Worm (Caenorhabditis elegans) whole organism, late embryonic: ENCODE results near the gene Y105C5B.1418.

Experiments used
- F13H6.1 ChIP-seq: sonication (generic microtip); optimal IDR thresholded peaks from 2 replicates; lab custom pipeline; 2016; ENCODE audit warnings: missing genetic modification characterization, missing compliant biosample characterization
- T23F11.4 ChIP-seq: fragments of 200-800 bp; sonication (Bioruptor generic); optimal IDR thresholded peaks from 2 replicates; lab custom pipeline; 2018; ENCODE audit warnings: mild to moderate bottlenecking, missing genetic modification characterization, missing compliant biosample characterization
- Y22D7AL.16 ChIP-seq: sonication (generic microtip); optimal IDR thresholded peaks from 2 replicates; lab custom pipeline; 2016; ENCODE audit warnings: missing genetic modification characterization, missing compliant biosample characterization
- ahr-1 ChIP-seq: sonication (generic microtip); optimal IDR thresholded peaks from 2 replicates; lab custom pipeline; 2016; ENCODE audit warnings: missing genetic modification characterization, missing compliant biosample characterization
- ama-1 ChIP-seq: fragments of 150-350 bp; optimal IDR thresholded peaks from 2 replicates; lab custom pipeline; 2014
- ceh-19 ChIP-seq: fragments of 200-800 bp; sonication (Bioruptor generic); optimal IDR thresholded peaks from 2 replicates; lab custom pipeline; 2018; ENCODE audit warnings: mild to moderate bottlenecking, missing genetic modification characterization, missing compliant biosample characterization
- ceh-22 ChIP-seq: sonication (generic microtip); optimal IDR thresholded peaks from 2 replicates; lab custom pipeline; 2017; ENCODE audit warnings: missing biosample characterization, missing genetic modification characterization
- ceh-31 ChIP-seq: sonication (generic microtip); optimal IDR thresholded peaks from 2 replicates; lab custom pipeline; 2016; ENCODE audit warnings: missing genetic modification characterization, missing compliant biosample characterization
- ceh-34 ChIP-seq: sonication (generic microtip); optimal IDR thresholded peaks from 2 replicates; lab custom pipeline; 2016; ENCODE audit warnings: mild to moderate bottlenecking, missing genetic modification characterization, missing compliant biosample characterization
- ceh-45 ChIP-seq: fragments of 200-800 bp; sonication (Bioruptor generic); IDR thresholded peaks from 2 replicates; pipeline ENCODE4 v1.3.6; 2022; ENCODE audit warnings: missing genetic modification reagents, missing genetic modification characterization, missing compliant biosample characterization
- ceh-48 ChIP-seq: sonication (generic microtip); optimal IDR thresholded peaks from 2 replicates; lab custom pipeline; 2016; ENCODE audit warnings: missing genetic modification characterization, inconsistent platforms, missing compliant biosample characterization
- ceh-6 ChIP-seq: fragments of 200-800 bp; sonication (Bioruptor generic); optimal IDR thresholded peaks from 2 replicates; lab custom pipeline; 2018; ENCODE audit warnings: mild to moderate bottlenecking, missing genetic modification characterization, missing compliant biosample characterization
- ceh-9 ChIP-seq: sonication (generic microtip); optimal IDR thresholded peaks from 2 replicates; lab custom pipeline; 2016; ENCODE audit warnings: mild to moderate bottlenecking, missing genetic modification characterization, inconsistent platforms, missing compliant biosample characterization
- dmd-4 ChIP-seq: sonication (generic microtip); optimal IDR thresholded peaks from 2 replicates; lab custom pipeline; 2016; ENCODE audit warnings: borderline replicate concordance, missing genetic modification characterization, missing compliant biosample characterization
- elt-2 ChIP-seq: sonication (generic microtip); optimal IDR thresholded peaks from 2 replicates; lab custom pipeline; 2016; ENCODE audit warnings: missing genetic modification reagents, missing genetic modification characterization, missing compliant biosample characterization
- elt-4 ChIP-seq: sonication (generic microtip); optimal IDR thresholded peaks from 2 replicates; lab custom pipeline; 2016; ENCODE audit warnings: missing genetic modification characterization, missing compliant biosample characterization
- fax-1 ChIP-seq: sonication (generic microtip); optimal IDR thresholded peaks from 2 replicates; lab custom pipeline; 2016; ENCODE audit warnings: missing genotype, missing genetic modification characterization, missing compliant biosample characterization
- fkh-6 ChIP-seq: sonication (generic microtip); optimal IDR thresholded peaks from 2 replicates; lab custom pipeline; 2016; ENCODE audit warnings: missing genetic modification characterization, missing compliant biosample characterization
- gmeb-2 ChIP-seq: sonication (generic microtip); optimal IDR thresholded peaks from 2 replicates; lab custom pipeline; 2016; ENCODE audit warnings: missing genetic modification characterization, inconsistent platforms, missing compliant biosample characterization
- hlh-15 ChIP-seq: sonication (generic microtip); optimal IDR thresholded peaks from 2 replicates; lab custom pipeline; 2016; ENCODE audit warnings: missing genetic modification characterization, missing compliant biosample characterization
- hlh-30 ChIP-seq: sonication (generic microtip); optimal IDR thresholded peaks from 2 replicates; lab custom pipeline; 2017; ENCODE audit warnings: antibody characterized with exemption, missing genetic modification characterization, missing compliant biosample characterization; ENCODE audit not compliant: insufficient read depth
- hlh-6 ChIP-seq: sonication (generic microtip); optimal IDR thresholded peaks from 2 replicates; lab custom pipeline; 2016; ENCODE audit warnings: missing genotype, missing genetic modification characterization, missing compliant biosample characterization
- hlh-8 ChIP-seq: sonication (generic microtip); optimal IDR thresholded peaks from 2 replicates; lab custom pipeline; 2016; ENCODE audit warnings: missing genotype, missing genetic modification characterization, missing compliant biosample characterization
- lim-6 ChIP-seq: sonication (generic microtip); optimal IDR thresholded peaks from 2 replicates; lab custom pipeline; 2016; ENCODE audit warnings: missing genetic modification characterization, missing compliant biosample characterization
- lin-11 ChIP-seq: fragments of 200-800 bp; sonication (Bioruptor generic); optimal IDR thresholded peaks from 2 replicates; lab custom pipeline; 2018; ENCODE audit warnings: mild to moderate bottlenecking, missing genetic modification characterization, missing compliant biosample characterization
- nfya-1 ChIP-seq: sonication (generic microtip); optimal IDR thresholded peaks from 2 replicates; lab custom pipeline; 2017; ENCODE audit warnings: missing genetic modification characterization, mild to moderate bottlenecking, missing compliant biosample characterization, antibody characterized with exemption, moderate library complexity
- nhr-232 ChIP-seq: sonication (generic microtip); optimal IDR thresholded peaks from 2 replicates; lab custom pipeline; 2016; ENCODE audit warnings: missing genetic modification characterization, missing compliant biosample characterization
- npax-4 ChIP-seq: sonication (generic microtip); optimal IDR thresholded peaks from 2 replicates; lab custom pipeline; 2016; ENCODE audit warnings: missing genetic modification characterization, missing compliant biosample characterization
- odd-2 ChIP-seq: sonication (generic microtip); optimal IDR thresholded peaks from 2 replicates; lab custom pipeline; 2017; ENCODE audit warnings: antibody characterized with exemption, mild to moderate bottlenecking, missing genetic modification characterization, missing compliant biosample characterization
- pat-9 ChIP-seq: fragments of 200-800 bp; sonication (Bioruptor generic); optimal IDR thresholded peaks from 2 replicates; lab custom pipeline; 2018; ENCODE audit warnings: mild to moderate bottlenecking, missing genetic modification characterization, moderate library complexity, missing compliant biosample characterization
- pqm-1 ChIP-seq: sonication (generic microtip); optimal IDR thresholded peaks from 2 replicates; lab custom pipeline; 2016; ENCODE audit warnings: missing genetic modification characterization, missing compliant biosample characterization
- rnt-1 ChIP-seq: sonication (generic microtip); optimal IDR thresholded peaks from 2 replicates; lab custom pipeline; 2016; ENCODE audit warnings: missing genetic modification characterization, missing compliant biosample characterization
- sdc-2 ChIP-seq: sonication (generic microtip); optimal IDR thresholded peaks from 2 replicates; lab custom pipeline; 2016; ENCODE audit warnings: missing genotype, missing genetic modification characterization, missing compliant biosample characterization
- sox-4 ChIP-seq: sonication (generic microtip); optimal IDR thresholded peaks from 2 replicates; lab custom pipeline; 2017; ENCODE audit warnings: mild to moderate bottlenecking, missing genetic modification characterization, inconsistent platforms, missing compliant biosample characterization
- syd-9 ChIP-seq: sonication (generic microtip); optimal IDR thresholded peaks from 2 replicates; lab custom pipeline; 2016; ENCODE audit warnings: mild to moderate bottlenecking, missing genetic modification characterization, moderate library complexity, missing compliant biosample characterization
- tbx-7 ChIP-seq: sonication (generic microtip); optimal IDR thresholded peaks from 2 replicates; lab custom pipeline; 2016; ENCODE audit warnings: missing genotype, missing genetic modification characterization, missing compliant biosample characterization
- ttx-3 ChIP-seq: sonication (generic microtip); optimal IDR thresholded peaks from 2 replicates; lab custom pipeline; 2016; ENCODE audit warnings: missing genetic modification reagents, missing genetic modification characterization, missing compliant biosample characterization
- unc-42 ChIP-seq: sonication (generic microtip); optimal IDR thresholded peaks from 2 replicates; lab custom pipeline; 2016; ENCODE audit warnings: missing genotype, missing genetic modification characterization, missing compliant biosample characterization
- unc-86 ChIP-seq: sonication (generic microtip); optimal IDR thresholded peaks from 2 replicates; lab custom pipeline; 2016; ENCODE audit warnings: missing genetic modification characterization, missing compliant biosample characterization
- zip-5 ChIP-seq: sonication (generic microtip); optimal IDR thresholded peaks from 2 replicates; lab custom pipeline; 2016; ENCODE audit warnings: missing genetic modification characterization, missing compliant biosample characterization

Y105C5B.1418 gene

ce11 chrIV:16067345-16067744 lies at the start of gene Y105C5B.1418:
Gene Y105C5B.1418, minus strand, starts transcription at chrIV:16067445.
- TF ChIP-seq Y22D7AL.16 = no peak
- no peak for TF ChIP-seq ceh-22 (tag; lab: Kevin White, UChicago)
- no peak for TF ChIP-seq ceh-31 (tag; lab: Kevin White, UChicago)
- TF ChIP-seq ama-1 (lab: Kevin White, UChicago) = no peak
- TF ChIP-seq ceh-34 (tag; lab: Kevin White, UChicago) = no peak
- TF ChIP-seq F13H6.1 (tag; lab: Kevin White, UChicago) = no peak
- TF ChIP-seq dmd-4 (tag; lab: Kevin White, UChicago) = no peak
- TF ChIP-seq npax-4 = no peak
- no peak for TF ChIP-seq T23F11.4 (GFP tag; lab: Kevin White, UChicago)
- no peak for TF ChIP-seq lin-11 (tag; lab: Kevin White, UChicago)
- TF ChIP-seq pqm-1 (tag; lab: Kevin White, UChicago) = no peak
- TF ChIP-seq nfya-1 = no peak
- TF ChIP-seq odd-2 = no peak
- TF ChIP-seq hlh-15 (tag; lab: Kevin White, UChicago) = no peak
- TF ChIP-seq rnt-1 (tag; lab: Kevin White, UChicago) = no peak

- TF ChIP-seq ahr-1 (tag; lab: Kevin White, UChicago) (no peak), sdc-2 (tag; lab: Kevin White, UChicago) (no peak), ceh-19 (GFP tag; lab: Kevin White, UChicago) (no peak)
Observed at ce11 chrIV:16085690-16086089, 18.4 kb upstream of the Y105C5B.1418 start.

- no peak for TF ChIP-seq npax-4
- TF ChIP-seq unc-42 (tag; lab: Kevin White, UChicago) = no peak
- TF ChIP-seq syd-9 (tag; lab: Kevin White, UChicago) = no peak
- no peak for TF ChIP-seq hlh-30 (tag; lab: Kevin White, UChicago)
- no peak for TF ChIP-seq ttx-3 (tag; lab: Kevin White, UChicago)
- no peak for TF ChIP-seq fax-1 (tag; lab: Kevin White, UChicago)
- TF ChIP-seq unc-86 = no peak
- TF ChIP-seq nhr-232 (tag; lab: Kevin White, UChicago) = no peak
- no peak for TF ChIP-seq ceh-48 (tag; lab: Kevin White, UChicago)
- TF ChIP-seq fkh-6 (tag; lab: Kevin White, UChicago) = no peak
Observed at ce11 chrIV:16060491-16060890, 6.8 kb downstream of the Y105C5B.1418 start.

- TF ChIP-seq elt-2 (tag; lab: Kevin White, UChicago) (no peak), ceh-6 (GFP tag; lab: Kevin White, UChicago) (no peak), ama-1 (lab: Kevin White, UChicago) (no peak), Y22D7AL.16 (no peak), hlh-8 (tag; lab: Kevin White, UChicago) (no peak), tbx-7 (no peak), unc-42 (tag; lab: Kevin White, UChicago) (no peak), ceh-9 (tag; lab: Kevin White, UChicago) (no peak), hlh-6 (no peak)
Observed at ce11 chrIV:16059496-16059895, 7.7 kb downstream of the Y105C5B.1418 start.

ce11 chrIV:16048836-16049235 lies 18.4 kb downstream of the Y105C5B.1418 start:
- TF ChIP-seq dmd-4 (tag; lab: Kevin White, UChicago) (no peak), elt-4 (tag; lab: Kevin White, UChicago) (no peak), zip-5 (tag; lab: Kevin White, UChicago) (no peak), lim-6 (tag; lab: Kevin White, UChicago) (no peak), gmeb-2 (no peak), ceh-6 (GFP tag; lab: Kevin White, UChicago) (no peak), T23F11.4 (GFP tag; lab: Kevin White, UChicago) (no peak), nfya-1 (peak; percentile 29), fkh-6 (tag; lab: Kevin White, UChicago) (no peak), pqm-1 (tag; lab: Kevin White, UChicago) (no peak), unc-42 (tag; lab: Kevin White, UChicago) (peak; percentile 80), sox-4 (tag; lab: Kevin White, UChicago) (no peak), pat-9 (tag; lab: Kevin White, UChicago) (no peak), ceh-48 (tag; lab: Kevin White, UChicago) (peak; percentile 87), ceh-45 (GFP tag; lab: Robert Waterston, UW) (no peak), hlh-30 (tag; lab: Kevin White, UChicago) (no peak), ceh-31 (tag; lab: Kevin White, UChicago) (peak; percentile 61), elt-2 (tag; lab: Kevin White, UChicago) (no peak), ahr-1 (tag; lab: Kevin White, UChicago) (no peak), hlh-8 (tag; lab: Kevin White, UChicago) (no peak)
